Worm (Caenorhabditis elegans): ENCODE results near the gene C05C8.8.

C05C8.8 gene

DNA sequence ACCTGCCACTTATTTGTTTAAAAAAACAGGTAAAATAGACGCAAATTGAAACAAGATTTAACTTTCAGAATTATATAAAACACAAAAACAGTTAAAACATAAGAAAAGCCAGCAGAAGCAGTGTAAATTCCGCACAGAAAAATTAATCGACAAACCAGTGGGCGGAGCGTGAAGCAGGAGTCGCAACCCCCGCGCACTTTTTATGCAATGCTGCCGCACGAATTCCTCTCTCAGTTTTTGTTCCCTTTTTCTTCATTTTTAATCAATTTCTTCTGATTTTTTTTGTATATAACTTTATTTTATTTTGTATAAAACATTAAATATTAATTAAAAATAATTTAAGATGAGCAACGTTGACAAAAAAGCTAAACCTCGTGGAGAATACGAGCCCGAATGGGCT lies 24.1 kb downstream of the C05C8.8 start, which contains the start of the genes gei-6 and krr-1 (continued):
- TF ChIP-seq fos-1 (tag; optimal IDR thresholded peaks at IDR 0.05), result no peak
- TF ChIP-seq ceh-62 (tag; optimal IDR thresholded peaks at IDR 0.05), result no peak
- no peak for TF ChIP-seq nhr-102 (tag; optimal IDR thresholded peaks at IDR 0.05)
- TF ChIP-seq lin-15B (tag; optimal IDR thresholded peaks at IDR 0.05), result peak; percentile 35
- peak; percentile 46 for TF ChIP-seq dve-1 (tag; optimal IDR thresholded peaks at IDR 0.05; ENCODE audit: insufficient read depth)
- TF ChIP-seq ceh-28 (tag; optimal IDR thresholded peaks at IDR 0.05), result no peak
- no peak for TF ChIP-seq nhr-41 (GFP tag; IDR thresholded peaks at IDR 0.05)
- TF ChIP-seq ctbp-1 (GFP tag; IDR thresholded peaks at IDR 0.05), result no peak
- TF ChIP-seq egl-27 (tag; optimal IDR thresholded peaks at IDR 0.05), result no peak
- no peak for TF ChIP-seq ceh-82 (tag; optimal IDR thresholded peaks at IDR 0.05)
- TF ChIP-seq sdz-12 (GFP tag; optimal IDR thresholded peaks at IDR 0.05), result no peak
- no peak for TF ChIP-seq mxl-3 (GFP tag; optimal IDR thresholded peaks at IDR 0.05)
- no peak for TF ChIP-seq nhr-237 (tag; optimal IDR thresholded peaks at IDR 0.05)
- no peak for TF ChIP-seq lin-1 (GFP tag; IDR thresholded peaks at IDR 0.05)
- TF ChIP-seq aly-2 (tag; optimal IDR thresholded peaks at IDR 0.05), result no peak
- TF ChIP-seq daf-16 (GFP tag; optimal IDR thresholded peaks at IDR 0.05), result no peak
- peak; percentile 24 for TF ChIP-seq daf-16 (tag; optimal IDR thresholded peaks at IDR 0.05)
- TF ChIP-seq ztf-11 (tag; optimal IDR thresholded peaks at IDR 0.05), result no peak
- TF ChIP-seq ceh-44 (GFP tag; IDR thresholded peaks at IDR 0.05), result no peak
- TF ChIP-seq dpl-1 (GFP tag; optimal IDR thresholded peaks at IDR 0.05), result peak; percentile 65
- no peak for TF ChIP-seq tra-1 (GFP tag; IDR thresholded peaks at IDR 0.05)
- TF ChIP-seq daf-19 (GFP tag; conservative IDR thresholded peaks at IDR 0.05), result no peak
- TF ChIP-seq lin-29 (GFP tag; IDR thresholded peaks at IDR 0.05), result no peak
- peak; percentile 11 for TF ChIP-seq hlh-30 (tag; optimal IDR thresholded peaks at IDR 0.05; ENCODE audit: insufficient read depth)
- no peak for TF ChIP-seq nhr-76 (tag; optimal IDR thresholded peaks at IDR 0.05)
- no peak for TF ChIP-seq Y105C5A.15 (GFP tag; IDR thresholded peaks at IDR 0.05)
- no peak for TF ChIP-seq zfp-3 (GFP tag; conservative IDR thresholded peaks at IDR 0.05)
- peak in 1 of 2 experiments; percentile 57 for TF ChIP-seq lsy-2 (tag; optimal IDR thresholded peaks at IDR 0.05)
- TF ChIP-seq daf-12 (tag; optimal IDR thresholded peaks at IDR 0.05), result no peak
- TF ChIP-seq zip-2 (tag; optimal IDR thresholded peaks at IDR 0.05), result no peak
- no peak for TF ChIP-seq unc-39 (tag; optimal IDR thresholded peaks at IDR 0.05)
- TF ChIP-seq lin-38 (GFP tag; IDR thresholded peaks at IDR 0.05), result peak; percentile 71
- TF ChIP-seq ZK337.2 (GFP tag; IDR thresholded peaks at IDR 0.05), result no peak
- TF ChIP-seq F26F4.8 (GFP tag; conservative IDR thresholded peaks at IDR 0.05), result no peak
- no peak for TF ChIP-seq nhr-25 (tag; optimal IDR thresholded peaks at IDR 0.05; ENCODE audit: borderline replicate concordance, insufficient read depth)
- no peak for TF ChIP-seq D1046.2 (GFP tag; IDR thresholded peaks at IDR 0.05)
- TF ChIP-seq dmd-6 (GFP tag; IDR thresholded peaks at IDR 0.05), result no peak
- TF ChIP-seq vab-7 (GFP tag; IDR thresholded peaks at IDR 0.05), result no peak
- TF ChIP-seq dmd-8 (GFP tag; IDR thresholded peaks at IDR 0.05), result no peak
- TF ChIP-seq unc-130 (GFP tag; optimal IDR thresholded peaks at IDR 0.05), result peak; percentile 6
- no peak for TF ChIP-seq T26A8.4 (GFP tag; IDR thresholded peaks at IDR 0.05)
- TF ChIP-seq Y75B8A.6 (GFP tag; IDR thresholded peaks at IDR 0.05), result no peak
- no peak for TF ChIP-seq saeg-2 (GFP tag; IDR thresholded peaks at IDR 0.05)
- peak; percentile 3 for TF ChIP-seq hlh-11 (tag; optimal IDR thresholded peaks at IDR 0.05)
- peak; percentile 13 for TF ChIP-seq pqm-1 (tag; optimal IDR thresholded peaks at IDR 0.05)
- TF ChIP-seq set-16 (GFP tag; IDR thresholded peaks at IDR 0.05), result no peak
- no peak for TF ChIP-seq unc-62 (GFP tag; optimal IDR thresholded peaks at IDR 0.05 in 1 of 2)
- no peak for TF ChIP-seq unc-62 (tag; optimal IDR thresholded peaks at IDR 0.05)
- no peak for TF ChIP-seq ztf-7 (tag; optimal IDR thresholded peaks at IDR 0.05)
- TF ChIP-seq lim-7 (GFP tag; IDR thresholded peaks at IDR 0.05), result no peak
- TF ChIP-seq T20F7.1 (GFP tag; optimal IDR thresholded peaks at IDR 0.05), result no peak
- no peak for TF ChIP-seq mxl-2 (GFP tag; conservative IDR thresholded peaks at IDR 0.05)
- no peak for TF ChIP-seq lin-39 (tag; optimal IDR thresholded peaks at IDR 0.05)
